Worm (Caenorhabditis elegans): ENCODE results near the gene F21C10.13.

The F21C10.13 gene

ce11 chrV:9128562-9128961 is 6.5 kb downstream of the F21C10.13 start (continued):
- TF ChIP-seq fkh-2 (tag; optimal IDR thresholded peaks at IDR 0.05) (no peak), nhr-67 (tag; optimal IDR thresholded peaks at IDR 0.05) (no peak), fkh-10 (GFP tag; optimal IDR thresholded peaks at IDR 0.05) (peak; percentile 69), ztf-4 (tag; optimal IDR thresholded peaks at IDR 0.05) (no peak)

DNA sequence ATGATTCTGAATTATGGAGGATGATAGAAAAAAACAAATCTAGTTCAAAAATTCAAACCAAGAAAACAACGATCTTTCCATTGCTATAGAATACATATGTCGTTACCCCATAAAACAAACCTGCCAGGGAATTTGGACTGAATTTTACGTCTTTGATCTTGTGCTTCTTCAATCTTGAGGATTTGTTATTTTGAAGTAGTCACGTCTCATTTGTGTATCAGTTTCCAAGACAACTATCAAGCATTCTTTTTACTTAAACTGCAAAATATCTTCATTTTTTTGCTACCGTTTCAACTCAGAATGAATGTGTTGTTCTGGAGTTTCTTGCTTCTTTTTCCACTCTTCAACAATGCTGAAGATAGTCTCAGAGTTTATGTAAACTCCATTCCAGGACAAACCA is 8.7 kb downstream of the F21C10.13 start, which contains the start of gene F21C10.19:
TSS of gene F21C10.19 (plus strand) at position 301 of the 400 bp plus-strand sequence.
- TF ChIP-seq pha-4 (tag; optimal IDR thresholded peaks at IDR 0.05), result no peak
- TF ChIP-seq ceh-9 (tag; optimal IDR thresholded peaks at IDR 0.05), result no peak
- TF ChIP-seq elt-2 (tag; optimal IDR thresholded peaks at IDR 0.05), result no peak
- no peak for TF ChIP-seq nhr-11 (tag; optimal IDR thresholded peaks at IDR 0.05)
- TF ChIP-seq ceh-16 (tag; optimal IDR thresholded peaks at IDR 0.05), result no peak
- no peak for TF ChIP-seq elt-1 (tag; optimal IDR thresholded peaks at IDR 0.05)
- no peak for TF ChIP-seq egl-5 (tag; optimal IDR thresholded peaks at IDR 0.05)
- TF ChIP-seq fkh-10 (GFP tag; optimal IDR thresholded peaks at IDR 0.05), result no peak

DNA sequence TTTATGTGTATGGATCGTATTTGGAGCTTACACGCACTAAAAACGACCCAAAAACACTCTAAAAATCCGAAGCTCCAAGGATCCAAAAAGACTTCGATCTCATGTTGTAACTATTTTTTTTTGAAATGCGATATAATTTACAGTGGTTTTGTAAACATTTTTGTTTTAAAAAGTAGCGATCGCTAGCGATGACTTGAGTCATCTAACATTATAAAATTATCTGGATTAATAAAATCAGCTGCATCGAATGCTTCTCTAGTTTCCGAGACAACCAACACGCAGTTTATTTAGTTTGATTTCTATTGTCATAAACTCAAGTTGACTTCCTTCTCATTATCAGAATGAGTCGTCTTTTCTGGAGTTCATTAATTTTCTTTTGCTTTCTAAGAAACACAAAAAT is 9.9 kb downstream of the F21C10.13 start, which contains the start of gene F21C10.1:
TSS of gene F21C10.1 (plus strand) at position 301 of the 400 bp plus-strand sequence.
- TF ChIP-seq ceh-28 (tag; optimal IDR thresholded peaks at IDR 0.05), result no peak

DNA sequence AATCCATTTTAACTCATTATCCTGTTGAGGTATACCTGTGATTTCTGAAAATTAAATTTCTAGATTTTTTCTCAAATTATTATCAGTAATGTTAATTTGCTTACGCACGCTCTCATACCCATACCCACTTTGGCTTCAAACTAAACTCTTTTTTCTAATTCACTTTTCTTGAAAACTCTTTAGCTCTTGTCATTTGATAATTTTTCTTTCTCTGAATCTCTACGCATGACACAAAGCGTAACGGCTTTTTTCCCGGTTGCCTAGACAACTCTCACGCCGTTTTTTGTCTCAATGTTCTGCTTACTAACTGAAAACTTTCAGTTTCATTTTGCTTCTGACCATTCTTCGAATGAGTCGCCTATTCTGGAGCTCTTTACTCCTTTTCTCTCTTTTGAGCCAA is 11.8 kb downstream of the F21C10.13 start, which contains the start of gene B0222.1:
TSS of gene B0222.1 (plus strand) at position 306 of the 400 bp plus-strand sequence.
- TF ChIP-seq ceh-28 (tag; optimal IDR thresholded peaks at IDR 0.05), result no peak
- TF ChIP-seq nhr-11 (tag; optimal IDR thresholded peaks at IDR 0.05), result peak; percentile 3
- no peak for TF ChIP-seq egl-27 (tag; optimal IDR thresholded peaks at IDR 0.05)

ce11 chrV:9137618-9138017 is 15.5 kb downstream of the F21C10.13 start, which contains the start of gene pitr-2:
TSS of gene pitr-2 (minus strand) at chrV:9137718.
- TF ChIP-seq ceh-28 (tag; optimal IDR thresholded peaks at IDR 0.05), result no peak
- TF ChIP-seq ceh-9 (tag; optimal IDR thresholded peaks at IDR 0.05), result no peak
- TF ChIP-seq ZK546.5 (tag; optimal IDR thresholded peaks at IDR 0.05), result no peak
- TF ChIP-seq zag-1 (tag; optimal IDR thresholded peaks at IDR 0.05), result no peak
- no peak for TF ChIP-seq elt-2 (tag; optimal IDR thresholded peaks at IDR 0.05)
- TF ChIP-seq nhr-237 (tag; optimal IDR thresholded peaks at IDR 0.05), result no peak

DNA sequence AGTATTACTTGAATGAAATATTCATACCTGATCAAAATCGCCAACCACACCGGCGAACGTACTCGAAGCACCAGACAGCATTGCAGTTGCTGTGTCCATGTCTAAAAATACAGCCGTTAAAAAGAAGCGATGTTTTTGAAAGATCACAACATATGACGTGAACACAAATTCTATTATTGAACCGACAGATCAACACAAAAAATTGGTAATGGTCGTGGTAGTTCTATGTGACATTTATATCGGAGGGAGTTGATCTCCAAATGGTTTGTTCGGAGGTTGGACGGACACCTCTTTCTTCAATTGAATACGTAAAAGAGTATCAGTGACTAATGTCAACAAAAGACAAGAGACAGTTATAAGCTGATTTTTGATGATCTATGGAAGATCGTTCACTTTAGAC is 19.2 kb downstream of the F21C10.13 start, which contains the start of gene pitr-3:
TSS of gene pitr-3 (minus strand) at position 101 of the 400 bp plus-strand sequence.
- no peak for TF ChIP-seq daf-12 (tag; optimal IDR thresholded peaks at IDR 0.05)
- no peak for TF ChIP-seq jun-1 (tag; optimal IDR thresholded peaks at IDR 0.05)
- no peak for TF ChIP-seq nhr-11 (tag; optimal IDR thresholded peaks at IDR 0.05)
- TF ChIP-seq zag-1 (tag; optimal IDR thresholded peaks at IDR 0.05), result no peak
- TF ChIP-seq egl-27 (tag; optimal IDR thresholded peaks at IDR 0.05), result no peak
- TF ChIP-seq egl-5 (tag; optimal IDR thresholded peaks at IDR 0.05), result no peak
- TF ChIP-seq aly-2 (tag; optimal IDR thresholded peaks at IDR 0.05), result no peak
- no peak for TF ChIP-seq elt-3 (tag; optimal IDR thresholded peaks at IDR 0.05)
- no peak for TF ChIP-seq nhr-77 (tag; optimal IDR thresholded peaks at IDR 0.05)
- no peak for TF ChIP-seq nhr-67 (tag; optimal IDR thresholded peaks at IDR 0.05)
- no peak for TF ChIP-seq fos-1 (tag; optimal IDR thresholded peaks at IDR 0.05)
- no peak for TF ChIP-seq unc-39 (tag; optimal IDR thresholded peaks at IDR 0.05)
- TF ChIP-seq R02D3.7 (tag; optimal IDR thresholded peaks at IDR 0.05), result no peak
- TF ChIP-seq ceh-9 (tag; optimal IDR thresholded peaks at IDR 0.05), result no peak
- TF ChIP-seq mml-1 (tag; optimal IDR thresholded peaks at IDR 0.05), result no peak
- TF ChIP-seq nhr-23 (tag; optimal IDR thresholded peaks at IDR 0.05), result no peak
- TF ChIP-seq unc-62 (GFP tag; optimal IDR thresholded peaks at IDR 0.05), result no peak
- no peak for TF ChIP-seq skn-1 (tag; optimal IDR thresholded peaks at IDR 0.05)
- TF ChIP-seq ztf-4 (tag; optimal IDR thresholded peaks at IDR 0.05), result no peak
- TF ChIP-seq pqm-1 (tag; optimal IDR thresholded peaks at IDR 0.05), result no peak

- TF ChIP-seq nhr-25 (tag; optimal IDR thresholded peaks at IDR 0.05), result peak; percentile 25
- no peak for TF ChIP-seq ceh-82 (tag; optimal IDR thresholded peaks at IDR 0.05)
- no peak for TF ChIP-seq ceh-9 (tag; optimal IDR thresholded peaks at IDR 0.05)
- TF ChIP-seq mml-1 (tag; optimal IDR thresholded peaks at IDR 0.05), result no peak
- no peak for TF ChIP-seq eor-1 (tag; optimal IDR thresholded peaks at IDR 0.05)
- no peak for TF ChIP-seq zag-1 (tag; optimal IDR thresholded peaks at IDR 0.05)
- no peak for TF ChIP-seq elt-1 (tag; optimal IDR thresholded peaks at IDR 0.05)
- peak; percentile 5 for TF ChIP-seq nhr-23 (tag; optimal IDR thresholded peaks at IDR 0.05)
- no peak for TF ChIP-seq hmg-11 (tag; optimal IDR thresholded peaks at IDR 0.05)
Observed at ce11 chrV:9143896-9144295, 21.8 kb downstream of the F21C10.13 start.
